Worm (Caenorhabditis elegans): ENCODE data around the gene F33A8.4.

DNA sequence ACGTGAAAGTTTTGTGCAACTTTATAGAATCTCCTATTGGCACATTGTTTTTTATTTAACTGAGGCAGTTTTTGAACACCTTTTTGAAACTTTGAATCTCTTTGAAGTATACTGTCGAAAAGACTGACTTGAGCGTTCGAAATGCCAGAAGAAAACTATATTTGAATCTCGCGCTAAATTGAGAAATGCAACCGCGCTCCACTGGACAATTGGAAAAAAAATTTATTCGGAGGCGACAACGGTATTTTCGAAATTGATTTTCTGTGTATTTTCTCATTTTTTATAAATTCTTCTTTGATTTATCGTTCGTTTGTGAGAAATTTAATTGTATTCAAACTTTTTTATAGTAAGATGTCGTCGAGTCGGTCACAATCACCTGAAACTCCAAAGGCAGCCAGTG lies 26.8 kb downstream of the F33A8.4 start, which contains the start of gene let-858:
- TF ChIP-seq flt-1 (GFP tag; IDR thresholded peaks at IDR 0.05) (no peak), ama-1 (optimal IDR thresholded peaks at IDR 0.05) (no peak), sea-1 (GFP tag; conservative IDR thresholded peaks at IDR 0.05) (no peak), ets-7 (tag; optimal IDR thresholded peaks at IDR 0.05) (no peak), scrt-1 (GFP tag; IDR thresholded peaks at IDR 0.05) (no peak), F13C5.2 (tag; optimal IDR thresholded peaks at IDR 0.05) (no peak), tbx-37 (GFP tag; conservative IDR thresholded peaks at IDR 0.05) (no peak), tra-4 (tag; optimal IDR thresholded peaks at IDR 0.05) (no peak), ceh-36 (tag; optimal IDR thresholded peaks at IDR 0.05) (no peak), hmbx-1 (tag; optimal IDR thresholded peaks at IDR 0.05) (no peak), ceh-13 (GFP tag; optimal IDR thresholded peaks at IDR 0.05) (no peak), hnd-1 (tag; optimal IDR thresholded peaks at IDR 0.05) (no peak)

Measured in whole organism, early embryonic.